Fruit fly (Drosophila melanogaster): ENCODE measurements around the gene scramb1.

Gene scramb1

dm6 chr3L:10199644-10200043 is 25.4 kb downstream of the scramb1 start:
- TF ChIP-seq CG8301 (tag; optimal IDR thresholded peaks at IDR 0.05) (no peak), Ets98B (GFP tag; IDR thresholded peaks at IDR 0.05) (no peak), CG17806 (tag; optimal IDR thresholded peaks at IDR 0.05) (no peak), gl (tag; optimal IDR thresholded peaks at IDR 0.05) (no peak), CG13204 (GFP tag; optimal IDR thresholded peaks at IDR 0.05) (no peak), CG4496 (GFP tag; IDR thresholded peaks at IDR 0.05) (no peak), CG15710 (tag; optimal IDR thresholded peaks at IDR 0.05) (no peak), fd96Ca (GFP tag; IDR thresholded peaks at IDR 0.05) (no peak)

dm6 chr3L:10198571-10198970 is 26.5 kb downstream of the scramb1 start:
- TF ChIP-seq CG8159 (tag; optimal IDR thresholded peaks at IDR 0.05) (peak; percentile 23), CG9948 (tag; optimal IDR thresholded peaks at IDR 0.05) (peak; percentile 41), rn (GFP tag; IDR thresholded peaks at IDR 0.05) (no peak), Pif1B (GFP tag; optimal IDR thresholded peaks at IDR 0.05) (no peak), Pif1A (GFP tag; optimal IDR thresholded peaks at IDR 0.05) (peak; percentile 27), CG17806 (tag; optimal IDR thresholded peaks at IDR 0.05) (peak; percentile 21), CG15710 (tag; optimal IDR thresholded peaks at IDR 0.05) (peak; percentile 33), CG13204 (GFP tag; optimal IDR thresholded peaks at IDR 0.05) (no peak), CG4496 (GFP tag; IDR thresholded peaks at IDR 0.05) (peak; percentile 53; the same call in 2 of the 3 replicates), Snoo (tag; optimal IDR thresholded peaks at IDR 0.05) (no peak), Ets98B (GFP tag; IDR thresholded peaks at IDR 0.05) (peak; percentile 33; the same call in 1 of the 2 replicates), CG8301 (tag; optimal IDR thresholded peaks at IDR 0.05) (peak; percentile 55), CG14655 (GFP tag; optimal IDR thresholded peaks at IDR 0.05) (peak; percentile 54), CG10348 (GFP tag; IDR thresholded peaks at IDR 0.05) (no peak), fd96Ca (GFP tag; IDR thresholded peaks at IDR 0.05) (no peak), gl (tag; optimal IDR thresholded peaks at IDR 0.05) (no peak), CG32121 (GFP tag; IDR thresholded peaks at IDR 0.05) (0 out of 2 replicates have a peak, but pooled peaks have one; percentile 10), CG12605 (GFP tag; IDR thresholded peaks at IDR 0.05) (no peak), D1 (tag; optimal IDR thresholded peaks at IDR 0.05) (no peak), CG34367 (tag; optimal IDR thresholded peaks at IDR 0.05) (peak; percentile 23), EcR (GFP tag; optimal IDR thresholded peaks at IDR 0.05) (no peak)

dm6 chr3L:10197360-10197759 is 27.7 kb downstream of the scramb1 start:
- TF ChIP-seq fd96Ca (GFP tag; IDR thresholded peaks at IDR 0.05) = no peak
- TF ChIP-seq rn (GFP tag; IDR thresholded peaks at IDR 0.05) = no peak
- no peak for TF ChIP-seq gl (tag; optimal IDR thresholded peaks at IDR 0.05)
- no peak for TF ChIP-seq CG9948 (tag; optimal IDR thresholded peaks at IDR 0.05)

DNA sequence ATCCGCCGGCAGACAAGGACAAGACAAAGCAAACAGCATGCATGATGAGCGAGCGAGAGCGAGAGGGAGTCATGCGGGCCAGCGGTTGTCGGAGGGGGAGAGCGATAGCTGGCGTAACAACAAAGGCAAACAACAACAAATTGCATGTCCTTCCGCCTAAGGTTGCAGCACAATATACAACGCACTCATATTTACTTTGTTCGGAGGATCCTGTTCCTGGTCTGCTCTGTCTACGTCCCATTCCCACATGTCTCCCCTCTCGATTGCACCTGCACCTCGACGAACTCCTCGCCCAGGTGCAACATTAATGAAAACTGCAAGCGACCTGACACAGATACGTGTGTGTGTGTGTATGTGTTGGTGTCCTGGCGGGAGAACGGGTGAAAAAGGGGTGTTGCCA is 35.9 kb downstream of the scramb1 start:
- TF ChIP-seq Ets98B (GFP tag; IDR thresholded peaks at IDR 0.05) (no peak), gl (tag; optimal IDR thresholded peaks at IDR 0.05) (no peak), CG12605 (GFP tag; IDR thresholded peaks at IDR 0.05) (no peak), CG17806 (tag; optimal IDR thresholded peaks at IDR 0.05) (no peak), CG14655 (GFP tag; optimal IDR thresholded peaks at IDR 0.05) (no peak), CG10348 (GFP tag; IDR thresholded peaks at IDR 0.05) (no peak), EcR (GFP tag; optimal IDR thresholded peaks at IDR 0.05) (no peak), CG15710 (tag; optimal IDR thresholded peaks at IDR 0.05) (no peak)

DNA sequence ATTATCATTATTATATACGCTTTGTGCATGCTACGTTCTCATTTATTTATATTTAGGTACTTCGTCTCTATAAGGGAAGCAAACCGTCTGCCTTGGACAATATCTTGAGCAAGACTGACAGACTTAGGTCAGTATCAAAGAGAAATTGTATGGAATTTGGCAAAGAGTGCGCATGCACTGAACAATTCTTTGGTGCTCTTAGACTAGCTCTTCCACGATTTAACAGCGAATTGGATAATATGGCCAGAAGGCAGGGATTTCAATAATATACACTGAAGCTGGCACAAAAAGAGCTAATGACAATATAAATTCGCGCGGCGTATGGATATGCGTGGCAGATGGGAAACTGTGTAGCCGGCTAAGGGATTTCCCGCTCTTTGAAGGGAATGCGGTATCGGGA is 38.1 kb downstream of the scramb1 start:
- TF ChIP-seq CG34367 (tag; optimal IDR thresholded peaks at IDR 0.05) = no peak
- no peak for TF ChIP-seq Ets98B (GFP tag; IDR thresholded peaks at IDR 0.05)
- TF ChIP-seq rn (GFP tag; IDR thresholded peaks at IDR 0.05) = no peak
- no peak for TF ChIP-seq CG9948 (tag; optimal IDR thresholded peaks at IDR 0.05)
- 0 out of 3 replicates have a peak, but pooled peaks have one; percentile 32 for TF ChIP-seq CG4496 (GFP tag; IDR thresholded peaks at IDR 0.05)

dm6 chr3L:10185924-10186323 is 39.1 kb downstream of the scramb1 start, which contains the start of gene dpr10:
Gene dpr10, minus strand, starts transcription at chr3L:10186108.
- TF ChIP-seq CG12605 (GFP tag; IDR thresholded peaks at IDR 0.05) (no peak), CG9948 (tag; optimal IDR thresholded peaks at IDR 0.05) (no peak), CG32121 (GFP tag; IDR thresholded peaks at IDR 0.05) (0 out of 2 replicates have a peak, but pooled peaks have one; percentile 23), gl (tag; optimal IDR thresholded peaks at IDR 0.05) (no peak), Snoo (tag; optimal IDR thresholded peaks at IDR 0.05) (no peak), CG14655 (GFP tag; optimal IDR thresholded peaks at IDR 0.05) (no peak), Ets98B (GFP tag; IDR thresholded peaks at IDR 0.05) (peak; percentile 45; the same call in 1 of the 2 replicates), CG8301 (tag; optimal IDR thresholded peaks at IDR 0.05) (no peak), D1 (tag; optimal IDR thresholded peaks at IDR 0.05) (no peak), CG4496 (GFP tag; IDR thresholded peaks at IDR 0.05) (peak; percentile 85; the same call in 2 of the 3 replicates)

All from whole organism, pupa.